Worm (Caenorhabditis elegans) whole organism, early embryonic: Measurements from ENCODE around the gene srz-20.

Source experiments
- aly-1 ChIP-seq: sonication (generic microtip); optimal IDR thresholded peaks from 2 replicates; lab custom pipeline; 2016; ENCODE audit warnings: missing genetic modification characterization, missing compliant biosample characterization
- ama-1 ChIP-seq: fragments of 150-350 bp; optimal IDR thresholded peaks from 2 replicates; lab custom pipeline; 2014
- flt-1 ChIP-seq: fragments of 200-800 bp; sonication (Bioruptor generic); IDR thresholded peaks from 2 replicates; pipeline ENCODE4 v1.3.6; 2022; ENCODE audit warnings: missing genetic modification characterization, missing compliant biosample characterization
- pes-1 ChIP-seq: fragments of 200-800 bp; sonication (Bioruptor generic); IDR thresholded peaks from 2 replicates; pipeline ENCODE4 v1.3.6; 2022; ENCODE audit warnings: missing genetic modification reagents, missing genetic modification characterization, missing compliant biosample characterization
- tra-4 ChIP-seq: sonication (generic microtip); optimal IDR thresholded peaks from 2 replicates; lab custom pipeline; 2017; ENCODE audit warnings: missing genetic modification characterization, missing compliant biosample characterization

DNA sequence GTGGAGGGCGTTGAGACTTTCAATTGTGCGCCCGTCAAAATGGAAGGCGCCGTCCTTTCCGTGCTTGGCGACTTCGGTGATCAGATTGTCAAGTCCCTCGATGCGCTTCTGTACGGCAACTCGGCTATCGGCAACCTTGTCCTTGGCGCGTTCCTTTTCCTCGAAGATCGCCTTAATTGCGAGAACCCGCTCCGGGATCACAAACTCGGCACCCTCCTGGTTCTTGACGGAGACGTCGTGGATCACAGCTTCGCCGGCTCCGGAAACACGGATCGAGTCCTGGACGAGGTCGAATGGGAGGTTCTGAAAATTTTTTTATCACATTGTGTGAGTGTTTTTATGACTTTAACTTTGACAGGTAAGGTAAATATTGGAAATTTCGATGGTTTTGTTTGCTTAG is 42.2 kb upstream of the srz-20 start:
- TF ChIP-seq ama-1 (lab: Kevin White, UChicago) (no peak), flt-1 (GFP tag; lab: Robert Waterston, UW) (no peak), tra-4 (tag; lab: Kevin White, UChicago) (no peak), pes-1 (GFP tag; lab: Robert Waterston, UW) (no peak), aly-1 (no peak)
